In genomic region chrX:14824490-14825050, ce11 we compare ENCODE assay signal across 8 worm cellular contexts.
TF ChIP-seq lines count a peak whose summit lies in the region.

Gene mbk-1, minus strand, starts transcription at chrX:14824540.

TF ChIP-seq in whole organism, L1 larva, 84 proteins besides CTCF, POLR2A, EP300 and RAD21 (continues in another document):
- TF ChIP-seq C04F5.9 (tag; optimal IDR thresholded peaks at IDR 0.05; lab: Kevin White, UChicago): no peak
- peak in 2 of 6 experiments; percentile 5 to 13 for TF ChIP-seq elt-3 (tag; optimal IDR thresholded peaks at IDR 0.05; lab: Kevin White, UChicago)
- TF ChIP-seq mdl-1 (tag; optimal IDR thresholded peaks at IDR 0.05; lab: Kevin White, UChicago): peak in 1 of 2 experiments; percentile 75
- TF ChIP-seq ztf-11 (tag; optimal IDR thresholded peaks at IDR 0.05; lab: Kevin White, UChicago): peak in 1 of 2 experiments; percentile 11
- peak; percentile 53 for TF ChIP-seq skn-1 (tag; optimal IDR thresholded peaks at IDR 0.05; lab: Kevin White, UChicago)
- TF ChIP-seq egl-27 (tag; optimal IDR thresholded peaks at IDR 0.05; lab: Kevin White, UChicago): peak in 1 of 2 experiments; percentile 7
- no peak for TF ChIP-seq mef-2 (tag; optimal IDR thresholded peaks at IDR 0.05; lab: Kevin White, UChicago)
- no peak for TF ChIP-seq F16B12.6 (tag; optimal IDR thresholded peaks at IDR 0.05; lab: Kevin White, UChicago)
- TF ChIP-seq nhr-71 (tag; optimal IDR thresholded peaks at IDR 0.05; lab: Kevin White, UChicago): peak; percentile 85
- TF ChIP-seq dpl-1 (GFP tag; optimal IDR thresholded peaks at IDR 0.05; lab: Kevin White, UChicago): peak in 2 of 3 experiments; percentile 28 to 41
- TF ChIP-seq lin-35 (GFP tag; optimal IDR thresholded peaks at IDR 0.05; lab: Kevin White, UChicago): peak; percentile 16 to 69

TF ChIP-seq in whole organism, L2 larva, 48 proteins besides CTCF, POLR2A, EP300 and RAD21 (continues in another document):
- TF ChIP-seq egl-27 (tag; optimal IDR thresholded peaks at IDR 0.05; lab: Kevin White, UChicago): no peak
- TF ChIP-seq zag-1 (tag; optimal IDR thresholded peaks at IDR 0.05; lab: Kevin White, UChicago): peak; percentile 16
- TF ChIP-seq R02D3.7 (tag; optimal IDR thresholded peaks at IDR 0.05; lab: Kevin White, UChicago): no peak
- peak in 1 of 2 experiments; percentile 75 for TF ChIP-seq lsy-2 (tag; optimal IDR thresholded peaks at IDR 0.05; lab: Kevin White, UChicago)
- TF ChIP-seq mbf-1 (tag; optimal IDR thresholded peaks at IDR 0.05; lab: Kevin White, UChicago): no peak
- no peak for TF ChIP-seq elt-1 (tag; optimal IDR thresholded peaks at IDR 0.05; lab: Kevin White, UChicago)
- TF ChIP-seq nhr-21 (tag; optimal IDR thresholded peaks at IDR 0.05; lab: Kevin White, UChicago): peak; percentile 21
- TF ChIP-seq gmeb-1 (tag; optimal IDR thresholded peaks at IDR 0.05; lab: Kevin White, UChicago): peak; percentile 16
- peak; percentile 86 for TF ChIP-seq fos-1 (tag; optimal IDR thresholded peaks at IDR 0.05; lab: Kevin White, UChicago)
- TF ChIP-seq sma-9 (GFP tag; optimal IDR thresholded peaks at IDR 0.05; lab: Kevin White, UChicago): peak; percentile 78
- TF ChIP-seq sma-9 (tag; optimal IDR thresholded peaks at IDR 0.05; lab: Kevin White, UChicago): no peak
- no peak for TF ChIP-seq nhr-10 (tag; optimal IDR thresholded peaks at IDR 0.05; lab: Kevin White, UChicago)

TF ChIP-seq in whole organism, L3 larva, 47 proteins besides CTCF, POLR2A, EP300 and RAD21 (continues in another document):
- no peak for TF ChIP-seq ztf-4 (tag; optimal IDR thresholded peaks at IDR 0.05; lab: Kevin White, UChicago)
- no peak for TF ChIP-seq nhr-12 (tag; optimal IDR thresholded peaks at IDR 0.05; lab: Kevin White, UChicago)
- peak; percentile 81 for TF ChIP-seq hmg-11 (tag; optimal IDR thresholded peaks at IDR 0.05; lab: Kevin White, UChicago)
- peak; percentile 90 for TF ChIP-seq pha-4 (tag; optimal IDR thresholded peaks at IDR 0.05; lab: Kevin White, UChicago)
- no peak for TF ChIP-seq ceh-9 (tag; optimal IDR thresholded peaks at IDR 0.05; lab: Kevin White, UChicago)
- TF ChIP-seq nfya-1 (tag; optimal IDR thresholded peaks at IDR 0.05; lab: Kevin White, UChicago; ENCODE audit: insufficient read depth): peak; percentile 80
- TF ChIP-seq snpc-4 (tag; optimal IDR thresholded peaks at IDR 0.05; lab: Kevin White, UChicago): peak; percentile 35
- TF ChIP-seq pqm-1 (tag; optimal IDR thresholded peaks at IDR 0.05; lab: Kevin White, UChicago): peak; percentile 47
- TF ChIP-seq eor-1 (tag; optimal IDR thresholded peaks at IDR 0.05; lab: Kevin White, UChicago): no peak
- no peak for TF ChIP-seq ceh-16 (tag; optimal IDR thresholded peaks at IDR 0.05; lab: Kevin White, UChicago)
- no peak for TF ChIP-seq egl-27 (tag; optimal IDR thresholded peaks at IDR 0.05; lab: Kevin White, UChicago)
- TF ChIP-seq sea-2 (GFP tag; optimal IDR thresholded peaks at IDR 0.05; lab: Kevin White, UChicago): no peak

TF ChIP-seq in whole organism, L4 larva, 104 proteins besides CTCF, POLR2A, EP300 and RAD21 (continues in another document):
- TF ChIP-seq fkh-10 (GFP tag; optimal IDR thresholded peaks at IDR 0.05; lab: Kevin White, UChicago) (no peak), fos-1 (tag; optimal IDR thresholded peaks at IDR 0.05; lab: Kevin White, UChicago) (no peak), tra-1 (GFP tag; IDR thresholded peaks at IDR 0.05; lab: Robert Waterston, UW) (0 out of 2 replicates have a peak, but pooled peaks have one; percentile 8), aly-2 (tag; optimal IDR thresholded peaks at IDR 0.05; lab: Kevin White, UChicago) (no peak), ceh-28 (tag; optimal IDR thresholded peaks at IDR 0.05; lab: Kevin White, UChicago) (no peak), madf-5 (GFP tag; IDR thresholded peaks at IDR 0.05; lab: Robert Waterston, UW) (no peak), daf-19 (GFP tag; conservative IDR thresholded peaks at IDR 0.05; lab: Robert Waterston, UW) (no peak), F37D6.2 (tag; optimal IDR thresholded peaks at IDR 0.05; lab: Kevin White, UChicago) (peak; percentile 5), arid-1 (GFP tag; conservative IDR thresholded peaks at IDR 0.05; lab: Robert Waterston, UW) (peak; percentile 52; the same call in 1 of the 2 replicates), php-3 (GFP tag; IDR thresholded peaks at IDR 0.05; lab: Robert Waterston, UW) (no peak), F26F4.8 (GFP tag; conservative IDR thresholded peaks at IDR 0.05; lab: Robert Waterston, UW) (no peak)

TF ChIP-seq in whole organism, late embryonic, 69 proteins besides CTCF, POLR2A, EP300 and RAD21 (continues in another document):
- TF ChIP-seq tbx-2 (tag; optimal IDR thresholded peaks at IDR 0.05; lab: Kevin White, UChicago) (peak; percentile 67), lin-11 (tag; optimal IDR thresholded peaks at IDR 0.05; lab: Kevin White, UChicago) (no peak), sdc-2 (tag; optimal IDR thresholded peaks at IDR 0.05; lab: Kevin White, UChicago) (peak; percentile 76), ceh-2 (tag; optimal IDR thresholded peaks at IDR 0.05; lab: Kevin White, UChicago) (peak; percentile 40), elt-4 (tag; optimal IDR thresholded peaks at IDR 0.05; lab: Kevin White, UChicago) (no peak), ceh-18 (tag; optimal IDR thresholded peaks at IDR 0.05; lab: Kevin White, UChicago) (peak; percentile 38), unc-55 (GFP tag; optimal IDR thresholded peaks at IDR 0.05; lab: Kevin White, UChicago) (peak; percentile 78), hlh-30 (tag; optimal IDR thresholded peaks at IDR 0.05; lab: Kevin White, UChicago; ENCODE audit: insufficient read depth) (peak; percentile 93), nhr-232 (tag; optimal IDR thresholded peaks at IDR 0.05; lab: Kevin White, UChicago) (no peak), madf-2 (tag; optimal IDR thresholded peaks at IDR 0.05; lab: Kevin White, UChicago) (no peak), syd-9 (tag; optimal IDR thresholded peaks at IDR 0.05; lab: Kevin White, UChicago) (peak; percentile 8), C38D4.7 (GFP tag; optimal IDR thresholded peaks at IDR 0.05; lab: Kevin White, UChicago) (no peak), lim-6 (tag; optimal IDR thresholded peaks at IDR 0.05; lab: Kevin White, UChicago) (no peak)

TF ChIP-seq in whole organism, midembryonic, 9 proteins besides CTCF, POLR2A, EP300 and RAD21:
- TF ChIP-seq cog-1 (tag; optimal IDR thresholded peaks at IDR 0.05; lab: Kevin White, UChicago) (peak; percentile 65), klf-2 (GFP tag; conservative IDR thresholded peaks at IDR 0.05; lab: Robert Waterston, UW) (no peak)

TF ChIP-seq in whole organism, mixed stage, embryonic, 35 proteins besides CTCF, POLR2A, EP300 and RAD21:
- TF ChIP-seq lin-32 (GFP tag; optimal IDR thresholded peaks at IDR 0.05; lab: Kevin White, UChicago): no peak
- peak; percentile 10 for TF ChIP-seq lsy-2 (tag; optimal IDR thresholded peaks at IDR 0.05; lab: Kevin White, UChicago)
- TF ChIP-seq snpc-4 (tag; optimal IDR thresholded peaks at IDR 0.05; lab: Kevin White, UChicago): no peak
- TF ChIP-seq ceh-39 (tag; optimal IDR thresholded peaks at IDR 0.05; lab: Kevin White, UChicago): peak; percentile 69
- peak; percentile 43 for TF ChIP-seq mep-1 (tag; optimal IDR thresholded peaks at IDR 0.05; lab: Kevin White, UChicago)
- peak; percentile 78 for TF ChIP-seq hlh-1 (tag; optimal IDR thresholded peaks at IDR 0.05; lab: Kevin White, UChicago)
- TF ChIP-seq nhr-237 (tag; optimal IDR thresholded peaks at IDR 0.05; lab: Kevin White, UChicago): peak; percentile 50
- no peak for TF ChIP-seq unc-39 (tag; optimal IDR thresholded peaks at IDR 0.05; lab: Kevin White, UChicago)
- TF ChIP-seq elt-3 (tag; optimal IDR thresholded peaks at IDR 0.05; lab: Kevin White, UChicago): peak; percentile 40
- peak; percentile 46 for TF ChIP-seq sptf-1 (tag; optimal IDR thresholded peaks at IDR 0.05; lab: Kevin White, UChicago)
- peak; percentile 45 for TF ChIP-seq nhr-2 (tag; optimal IDR thresholded peaks at IDR 0.05; lab: Kevin White, UChicago)
- TF ChIP-seq unc-62 (GFP tag; optimal IDR thresholded peaks at IDR 0.05; lab: Kevin White, UChicago): peak; percentile 17
- TF ChIP-seq ces-1 (GFP tag; optimal IDR thresholded peaks at IDR 0.05; lab: Kevin White, UChicago): peak; percentile 63
TF ChIP-seq in whole organism, mixed stage, embryonic: peak in this region for 10.

TF ChIP-seq in whole organism, young adult, 124 proteins besides CTCF, POLR2A, EP300 and RAD21 (continues in another document):
- peak in 1 of 2 experiments; percentile 49 for TF ChIP-seq let-607 (tag; optimal IDR thresholded peaks at IDR 0.05; lab: Kevin White, UChicago)
- TF ChIP-seq Y53F4B.3 (GFP tag; IDR thresholded peaks at IDR 0.05; lab: Robert Waterston, UW): no peak
- TF ChIP-seq F23B12.7 (tag; optimal IDR thresholded peaks at IDR 0.05; lab: Kevin White, UChicago; ENCODE audit: insufficient read depth): no peak
- TF ChIP-seq nfya-1 (tag; optimal IDR thresholded peaks at IDR 0.05; lab: Kevin White, UChicago; ENCODE audit: borderline replicate concordance, insufficient read depth): no peak
- no peak for TF ChIP-seq hsf-1 (GFP tag; IDR thresholded peaks at IDR 0.05; lab: Robert Waterston, UW)
- TF ChIP-seq repo-1 (tag; optimal IDR thresholded peaks at IDR 0.05; lab: Kevin White, UChicago): no peak
- no peak for TF ChIP-seq madf-8 (GFP tag; conservative IDR thresholded peaks at IDR 0.05; lab: Robert Waterston, UW)
- TF ChIP-seq chd-7 (tag; optimal IDR thresholded peaks at IDR 0.05; lab: Kevin White, UChicago): no peak
- peak; percentile 16 for TF ChIP-seq gei-17 (GFP tag; optimal IDR thresholded peaks at IDR 0.05; lab: Kevin White, UChicago)
- no peak for TF ChIP-seq pbrm-1 (GFP tag; IDR thresholded peaks at IDR 0.05; lab: Robert Waterston, UW)
- TF ChIP-seq egrh-3 (GFP tag; IDR thresholded peaks at IDR 0.05; lab: Robert Waterston, UW): no peak
- no peak for TF ChIP-seq ets-4 (GFP tag; optimal IDR thresholded peaks at IDR 0.05; lab: Kevin White, UChicago)
- TF ChIP-seq him-1 (tag; optimal IDR thresholded peaks at IDR 0.05; lab: Kevin White, UChicago): no peak
- no peak for TF ChIP-seq ztf-25 (GFP tag; IDR thresholded peaks at IDR 0.05; lab: Robert Waterston, UW)
- no peak for TF ChIP-seq dpl-1 (GFP tag; optimal IDR thresholded peaks at IDR 0.05; lab: Kevin White, UChicago)
- 0 out of 2 replicates have a peak, but pooled peaks have one; percentile 54 for TF ChIP-seq lir-1 (GFP tag; conservative IDR thresholded peaks at IDR 0.05; lab: Robert Waterston, UW)
- no peak for TF ChIP-seq nfyb-1 (GFP tag; IDR thresholded peaks at IDR 0.05; lab: Robert Waterston, UW)
- TF ChIP-seq sdz-38 (tag; optimal IDR thresholded peaks at IDR 0.05; lab: Kevin White, UChicago): no peak
- TF ChIP-seq rec-8 (tag; optimal IDR thresholded peaks at IDR 0.05; lab: Kevin White, UChicago): no peak
- no peak for TF ChIP-seq mes-4 (tag; optimal IDR thresholded peaks at IDR 0.05; lab: Kevin White, UChicago)
- TF ChIP-seq athp-1 (tag; optimal IDR thresholded peaks at IDR 0.05; lab: Kevin White, UChicago): no peak
- peak; percentile 1 for TF ChIP-seq ztf-18 (tag; optimal IDR thresholded peaks at IDR 0.05; lab: Kevin White, UChicago)
- TF ChIP-seq hmg-1.2 (GFP tag; IDR thresholded peaks at IDR 0.05; lab: Robert Waterston, UW): peak; percentile 88
- peak; percentile 57; the same call in 1 of the 2 replicates for TF ChIP-seq lin-26 (GFP tag; IDR thresholded peaks at IDR 0.05; lab: Robert Waterston, UW)
- peak; percentile 81 for TF ChIP-seq nhr-80 (tag; optimal IDR thresholded peaks at IDR 0.05; lab: Kevin White, UChicago)
